Fruit fly (Drosophila melanogaster): ENCODE measurements around the gene robl37BC.

The robl37BC gene

DNA sequence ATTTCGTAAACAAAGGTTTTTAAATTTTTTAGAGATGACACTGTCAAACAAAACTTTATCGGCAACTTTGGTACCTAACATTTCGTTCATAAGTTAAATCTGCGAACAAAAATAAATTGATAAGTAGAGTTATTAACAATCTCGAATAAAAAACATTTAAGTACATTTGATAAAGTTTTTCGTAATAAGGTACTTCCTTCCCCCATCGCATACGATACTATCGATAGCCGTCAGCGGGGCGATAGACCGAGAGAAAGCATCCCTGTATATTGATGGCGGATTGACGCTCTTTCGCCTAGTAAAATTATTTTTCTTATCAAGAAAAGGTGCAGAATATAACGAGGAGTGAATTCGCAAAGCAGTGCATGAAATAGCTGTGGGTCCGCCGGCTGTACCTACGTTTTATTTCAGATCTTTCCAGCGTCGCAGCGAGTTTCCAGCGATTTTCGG is 34.5 kb downstream of the robl37BC start, which contains the start of the genes Ttc19 and Acn (continued):
- peak; percentile 83 for TF ChIP-seq zen (tag; optimal IDR thresholded peaks at IDR 0.05)
- TF ChIP-seq CG10654 (GFP tag; optimal IDR thresholded peaks at IDR 0.05) = peak; percentile 61
- peak; percentile 53; the same call in 1 of the 3 replicates for TF ChIP-seq CG11695 (GFP tag; IDR thresholded peaks at IDR 0.05)
- TF ChIP-seq CG11247 (GFP tag; IDR thresholded peaks at IDR 0.05) = peak; percentile 85
- TF ChIP-seq slou (GFP tag; optimal IDR thresholded peaks at IDR 0.05) = peak; percentile 69
- TF ChIP-seq ab (GFP tag; optimal IDR thresholded peaks at IDR 0.05) = peak; percentile 69
- TF ChIP-seq zen2 (GFP tag; IDR thresholded peaks at IDR 0.05; ENCODE audit: partially characterized antibody) = peak; percentile 79; the same call in 2 of the 3 replicates
- no peak for TF ChIP-seq Eip74EF (GFP tag; optimal IDR thresholded peaks at IDR 0.05)
- peak; percentile 88 for TF ChIP-seq gem (tag; optimal IDR thresholded peaks at IDR 0.05)
- TF ChIP-seq pho (GFP tag; optimal IDR thresholded peaks at IDR 0.05) = peak; percentile 91
- TF ChIP-seq Camta (GFP tag; optimal IDR thresholded peaks at IDR 0.05) = peak; percentile 89
- TF ChIP-seq corto (GFP tag; optimal IDR thresholded peaks at IDR 0.05) = no peak
- peak; percentile 99 for TF ChIP-seq CG2116 (GFP tag; optimal IDR thresholded peaks at IDR 0.05)
- TF ChIP-seq nerfin-1 (tag; optimal IDR thresholded peaks at IDR 0.05) = peak; percentile 77
- peak; percentile 35 for TF ChIP-seq nom (GFP tag; optimal IDR thresholded peaks at IDR 0.05)
- TF ChIP-seq CG3281 (GFP tag; optimal IDR thresholded peaks at IDR 0.05) = peak; percentile 76
- TF ChIP-seq CG8388 (GFP tag; optimal IDR thresholded peaks at IDR 0.05) = peak; percentile 81
- peak; percentile 80 for TF ChIP-seq ind (GFP tag; optimal IDR thresholded peaks at IDR 0.05)
- peak; percentile 77 for TF ChIP-seq CG10979 (tag; optimal IDR thresholded peaks at IDR 0.05)
- peak; percentile 82 for TF ChIP-seq az2 (GFP tag; optimal IDR thresholded peaks at IDR 0.05)
- TF ChIP-seq CG2712 (tag; optimal IDR thresholded peaks at IDR 0.05) = peak; percentile 88
- no peak for TF ChIP-seq MTF-1 (GFP tag; optimal IDR thresholded peaks at IDR 0.05; ENCODE audit: borderline replicate concordance)
- TF ChIP-seq CG7786 (GFP tag; optimal IDR thresholded peaks at IDR 0.05) = peak; percentile 91
- peak; percentile 54; the same call in 1 of the 2 replicates for TF ChIP-seq bowl (GFP tag; IDR thresholded peaks at IDR 0.05)
- no peak for TF ChIP-seq z (GFP tag; IDR thresholded peaks at IDR 0.05)
- TF ChIP-seq CG18011 (GFP tag; optimal IDR thresholded peaks at IDR 0.05) = peak; percentile 63
- TF ChIP-seq gro (GFP tag; optimal IDR thresholded peaks at IDR 0.05) = peak; percentile 91
- TF ChIP-seq Aef1 (GFP tag; IDR thresholded peaks at IDR 0.05) = peak; percentile 85
- peak; percentile 83 for TF ChIP-seq CG1602 (GFP tag; optimal IDR thresholded peaks at IDR 0.05)
- TF ChIP-seq emc (GFP tag; optimal IDR thresholded peaks at IDR 0.05) = peak; percentile 65
- TF ChIP-seq shn (GFP tag; optimal IDR thresholded peaks at IDR 0.05) = peak; percentile 90
- no peak for TF ChIP-seq CG15479 (GFP tag; optimal IDR thresholded peaks at IDR 0.05)
- TF ChIP-seq CG1832 (GFP tag; optimal IDR thresholded peaks at IDR 0.05) = no peak
- TF ChIP-seq kah (GFP tag; optimal IDR thresholded peaks at IDR 0.05) = peak; percentile 29
- TF ChIP-seq CG3163 (GFP tag; optimal IDR thresholded peaks at IDR 0.05) = peak; percentile 78
- TF ChIP-seq Atf6 (GFP tag; IDR thresholded peaks at IDR 0.05) = peak; percentile 82
- peak; percentile 70 for TF ChIP-seq Adf1 (GFP tag; IDR thresholded peaks at IDR 0.05)
- TF ChIP-seq Hsf (GFP tag; optimal IDR thresholded peaks at IDR 0.05) = peak; percentile 91
- TF ChIP-seq CG32767 (GFP tag; IDR thresholded peaks at IDR 0.05) = peak; percentile 50
- no peak for TF ChIP-seq CG6654 (GFP tag; optimal IDR thresholded peaks at IDR 0.05)
- TF ChIP-seq tin (GFP tag; optimal IDR thresholded peaks at IDR 0.05) = peak; percentile 88
- TF ChIP-seq her (GFP tag; optimal IDR thresholded peaks at IDR 0.05) = peak; percentile 83
- TF ChIP-seq CG15011 (GFP tag; optimal IDR thresholded peaks at IDR 0.05) = no peak
- peak; percentile 81 for TF ChIP-seq Hr3 (GFP tag; optimal IDR thresholded peaks at IDR 0.05)
- peak; percentile 37 for TF ChIP-seq gfzf (GFP tag; optimal IDR thresholded peaks at IDR 0.05)
- TF ChIP-seq Nf-YA (GFP tag; IDR thresholded peaks at IDR 0.05) = peak; percentile 62
- peak; percentile 77 for TF ChIP-seq CG4730 (GFP tag; IDR thresholded peaks at IDR 0.05)
- TF ChIP-seq Ssrp (tag; optimal IDR thresholded peaks at IDR 0.05) = peak; percentile 78
- TF ChIP-seq B-H2 (GFP tag; optimal IDR thresholded peaks at IDR 0.05) = peak; percentile 87
- TF ChIP-seq bcd (GFP tag; optimal IDR thresholded peaks at IDR 0.05) = peak; percentile 81
- peak; percentile 73 for TF ChIP-seq ERR (GFP tag; optimal IDR thresholded peaks at IDR 0.05)

Measured in whole organism, embryonic.